Fruit fly (Drosophila melanogaster) whole organism, adult: ENCODE measurements around the gene RluA-2.

Source experiments
- bab1 ChIP-seq: fragments of 200-800 bp; sonication (Bioruptor generic); optimal IDR thresholded peaks from 3 replicates; lab custom pipeline; 2019; ENCODE audit warnings: missing biosample characterization, mild to moderate bottlenecking, missing genetic modification characterization, moderate library complexity
- kay ChIP-seq: fragments of 200-800 bp; sonication (Bioruptor generic); peaks from one replicate; lab custom pipeline; 2016; ENCODE audit warnings: missing biosample characterization, missing genetic modification characterization, borderline replicate concordance
- ovo ChIP-seq: fragments of 200-800 bp; sonication (Bioruptor generic); optimal IDR thresholded peaks from 2 replicates; lab custom pipeline; 2016; ENCODE audit warnings: missing biosample characterization, missing genetic modification characterization

DNA sequence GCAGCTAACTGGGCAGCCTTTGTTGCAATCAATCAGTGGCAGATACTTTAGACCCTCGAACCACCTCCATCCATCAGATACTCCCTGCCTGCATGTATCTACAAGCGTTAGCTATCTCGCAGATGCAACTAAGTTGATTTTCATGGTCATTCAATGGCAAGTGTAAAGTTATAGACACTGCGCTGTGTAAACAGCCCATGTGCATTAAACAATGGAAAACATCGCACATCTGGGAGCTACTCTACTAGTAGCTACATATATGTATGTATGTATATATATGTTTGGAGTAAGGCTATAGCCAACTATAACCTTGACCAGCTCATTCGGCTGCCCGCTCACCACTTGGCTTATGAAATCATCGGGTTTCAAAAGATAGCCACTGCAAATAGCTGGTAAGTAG, 6.7 kb upstream of the RluA-2 start:
- TF ChIP-seq ovo (GFP tag; lab: Kevin White, UChicago) (no peak), bab1 (GFP tag; lab: Kevin White, UChicago) (no peak), kay (no peak)
